Fruit fly (Drosophila melanogaster) whole organism, pupa: ENCODE measurements around the gene CG34117.

ENCODE experiments used
- CG14655 ChIP-seq: fragments of 200-800 bp; sonication (Bioruptor generic); optimal IDR thresholded peaks from 3 replicates; lab custom pipeline; 2017; ENCODE audit warnings: mild to moderate bottlenecking, missing biosample characterization, missing genetic modification reagents, missing genetic modification characterization
- CG15710 ChIP-seq: fragments of 200-800 bp; sonication (Bioruptor generic); optimal IDR thresholded peaks from 2 replicates; lab custom pipeline; 2018; ENCODE audit warnings: missing biosample characterization, mild to moderate bottlenecking, missing genetic modification characterization, moderate library complexity
- CG17806 ChIP-seq: fragments of 200-800 bp; sonication (Bioruptor generic); optimal IDR thresholded peaks from 2 replicates; lab custom pipeline; 2018; ENCODE audit warnings: missing biosample characterization, mild to moderate bottlenecking, missing genetic modification characterization, moderate library complexity
- CG32121 ChIP-seq: fragments of 200-800 bp; sonication (Bioruptor generic); IDR thresholded peaks from 2 replicates; pipeline ENCODE4 v1.3.6; 2022; ENCODE audit warnings: missing biosample characterization, missing genetic modification characterization
- CG34367 ChIP-seq: fragments of 200-800 bp; sonication (Bioruptor generic); optimal IDR thresholded peaks from 2 replicates; lab custom pipeline; 2018; ENCODE audit warnings: missing biosample characterization, mild to moderate bottlenecking, missing genetic modification characterization
- CG8159 ChIP-seq: fragments of 200-800 bp; sonication (Bioruptor generic); optimal IDR thresholded peaks from 3 replicates; lab custom pipeline; 2018; ENCODE audit warnings: missing biosample characterization, mild to moderate bottlenecking, missing genetic modification characterization, moderate library complexity
- CG8301 ChIP-seq: fragments of 200-800 bp; sonication (Bioruptor generic); optimal IDR thresholded peaks from 2 replicates; lab custom pipeline; 2018; ENCODE audit warnings: missing biosample characterization, mild to moderate bottlenecking, missing genetic modification characterization
- CG9948 ChIP-seq: fragments of 200-800 bp; sonication (Bioruptor generic); optimal IDR thresholded peaks from 2 replicates; lab custom pipeline; 2018; ENCODE audit warnings: missing biosample characterization, mild to moderate bottlenecking, missing genetic modification characterization, moderate library complexity
- D1 ChIP-seq: fragments of 200-800 bp; sonication (Bioruptor generic); optimal IDR thresholded peaks from 2 replicates; lab custom pipeline; 2018; ENCODE audit warnings: missing biosample characterization, mild to moderate bottlenecking, missing genetic modification characterization, moderate library complexity
- EcR ChIP-seq: fragments of 200-800 bp; sonication (Bioruptor generic); optimal IDR thresholded peaks from 3 replicates; lab custom pipeline; 2019; ENCODE audit warnings: missing biosample characterization, missing genetic modification characterization, mild to moderate bottlenecking, moderate library complexity, missing genetic modification reagents
- Ets98B ChIP-seq: fragments of 200-800 bp; sonication (Bioruptor generic); IDR thresholded peaks from 2 replicates; pipeline ENCODE4 v1.3.6; 2022; ENCODE audit warnings: missing biosample characterization, missing genetic modification characterization
- Pif1A ChIP-seq: fragments of 200-800 bp; sonication (Bioruptor generic); optimal IDR thresholded peaks from 3 replicates; lab custom pipeline; 2016; ENCODE audit warnings: missing biosample characterization, missing genetic modification characterization
- Pif1B ChIP-seq: fragments of 200-800 bp; sonication (Bioruptor generic); optimal IDR thresholded peaks from 3 replicates; lab custom pipeline; 2016; ENCODE audit warnings: missing biosample characterization, missing genetic modification characterization
- Snoo ChIP-seq: fragments of 200-800 bp; sonication (Bioruptor generic); optimal IDR thresholded peaks from 3 replicates; lab custom pipeline; 2017; ENCODE audit warnings: missing biosample characterization, mild to moderate bottlenecking, missing genetic modification characterization, inconsistent platforms
- fd96Ca ChIP-seq: fragments of 200-800 bp; sonication (Bioruptor generic); IDR thresholded peaks from 3 replicates; pipeline ENCODE4 v1.3.6; 2022; ENCODE audit warnings: missing biosample characterization, missing genetic modification characterization
- gl ChIP-seq: fragments of 200-800 bp; sonication (Bioruptor generic); optimal IDR thresholded peaks from 2 replicates; lab custom pipeline; 2018; ENCODE audit warnings: missing biosample characterization, mild to moderate bottlenecking, missing genetic modification characterization

Gene CG34117

DNA sequence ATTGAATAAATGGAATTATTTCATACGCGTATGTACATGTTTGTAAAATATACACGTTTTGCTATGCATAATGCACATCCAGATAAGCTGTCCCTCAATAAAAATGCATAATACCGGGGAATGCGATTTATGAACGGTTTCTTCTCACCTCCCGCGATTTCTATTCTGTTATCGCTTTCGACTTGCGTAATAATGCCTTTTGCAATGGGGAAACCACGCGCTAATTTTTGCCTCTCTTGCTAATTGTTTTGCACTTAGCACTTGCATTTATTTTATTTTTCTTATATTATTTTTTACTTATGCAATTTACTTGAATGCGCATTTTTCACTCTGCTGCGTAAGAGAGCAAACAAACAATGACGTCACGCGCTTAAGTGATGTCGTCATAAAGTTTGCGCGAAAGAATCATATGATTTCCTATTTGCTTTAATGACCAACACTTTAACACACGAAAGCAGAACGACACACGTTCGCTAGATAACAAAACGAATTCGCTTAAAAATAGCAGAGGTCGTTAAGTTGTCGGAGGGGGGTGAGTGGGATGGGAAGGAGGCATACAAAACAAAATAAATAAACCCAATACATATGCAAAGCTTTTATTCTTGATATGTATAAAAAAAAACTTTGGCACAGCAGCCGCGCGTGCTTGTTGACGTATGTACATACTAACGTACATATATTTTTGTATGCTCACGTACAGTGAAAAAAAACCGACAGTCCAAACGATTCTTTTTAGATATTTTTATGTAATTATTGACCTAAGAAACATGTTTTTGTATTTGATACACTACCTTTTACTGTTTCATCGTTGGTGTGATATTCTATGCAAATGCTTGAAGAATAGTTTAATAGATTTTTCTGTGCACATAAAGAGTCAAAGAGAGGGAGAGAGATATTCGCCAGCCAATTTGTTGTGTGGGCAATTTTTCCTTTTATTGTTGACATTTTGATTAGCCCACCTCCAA is 48.2 kb downstream of the CG34117 start:
- TF ChIP-seq CG34367 (tag; lab: Kevin White, UChicago) = peak; percentile 18
- peak; percentile 64 for TF ChIP-seq CG9948 (tag; lab: Kevin White, UChicago)
- TF ChIP-seq CG8301 (tag; lab: Kevin White, UChicago) = peak; percentile 79
- no peak for TF ChIP-seq Snoo (tag; lab: Kevin White, UChicago)
- TF ChIP-seq Pif1A (GFP tag; lab: Kevin White, UChicago) = peak; percentile 53
- no peak for TF ChIP-seq fd96Ca (GFP tag; lab: Robert Waterston, UW)
- peak; percentile 14 for TF ChIP-seq gl (tag; lab: Kevin White, UChicago)
- peak; percentile 70 for TF ChIP-seq CG8159 (tag; lab: Kevin White, UChicago)
- no peak for TF ChIP-seq Ets98B (GFP tag; lab: Robert Waterston, UW)
- TF ChIP-seq CG15710 = peak; percentile 33
- TF ChIP-seq CG17806 (tag; lab: Kevin White, UChicago) = peak; percentile 70
- TF ChIP-seq D1 (tag; lab: Kevin White, UChicago) = peak; percentile 61
- TF ChIP-seq CG14655 = peak; percentile 76
- TF ChIP-seq Pif1B (GFP tag; lab: Kevin White, UChicago) = peak; percentile 58

DNA sequence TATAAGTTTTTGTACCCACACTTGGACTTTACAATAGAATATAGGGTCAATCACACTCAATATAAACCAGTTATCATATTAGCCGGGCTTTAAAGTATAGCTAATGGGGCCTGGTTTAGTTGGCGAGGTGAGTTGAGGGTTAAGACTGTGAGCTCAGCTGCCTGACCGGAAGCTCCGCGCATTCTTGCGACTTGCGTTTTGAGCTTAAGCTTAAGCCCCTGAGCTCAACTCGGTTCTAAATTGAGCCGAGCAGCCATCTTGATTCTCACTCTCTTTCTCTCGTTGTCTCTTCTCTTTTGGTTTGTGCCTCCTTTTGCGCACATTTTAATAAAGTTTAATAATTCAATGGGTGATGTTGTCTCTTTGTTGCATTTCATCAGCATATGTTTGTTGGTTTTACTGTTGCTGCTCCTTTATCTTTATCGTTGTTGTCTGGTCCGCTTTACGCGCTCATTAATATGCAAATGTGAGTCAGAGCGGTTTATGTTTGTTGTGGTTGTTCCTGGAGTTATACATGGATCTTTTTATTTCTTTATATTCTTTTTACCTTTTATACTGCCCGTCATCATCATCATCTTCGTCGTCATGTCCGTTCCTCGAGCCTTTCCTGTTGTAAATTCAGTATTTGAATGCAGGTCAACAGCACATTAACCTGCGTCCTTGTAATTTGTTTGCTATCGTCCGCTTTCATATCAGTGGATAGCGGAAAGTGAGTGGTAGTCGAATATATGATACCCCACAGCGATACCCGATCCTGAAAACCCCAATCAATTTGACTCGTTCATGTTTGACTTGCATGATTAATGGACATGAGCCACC is 49.1 kb downstream of the CG34117 start:
- no peak for TF ChIP-seq CG32121 (GFP tag; lab: Robert Waterston, UW)
- TF ChIP-seq EcR (GFP tag; lab: Kevin White, UChicago) = peak; percentile 88
